Fruit fly (Drosophila melanogaster): ENCODE measurements around the gene Wnt4.

Wnt4 gene

DNA sequence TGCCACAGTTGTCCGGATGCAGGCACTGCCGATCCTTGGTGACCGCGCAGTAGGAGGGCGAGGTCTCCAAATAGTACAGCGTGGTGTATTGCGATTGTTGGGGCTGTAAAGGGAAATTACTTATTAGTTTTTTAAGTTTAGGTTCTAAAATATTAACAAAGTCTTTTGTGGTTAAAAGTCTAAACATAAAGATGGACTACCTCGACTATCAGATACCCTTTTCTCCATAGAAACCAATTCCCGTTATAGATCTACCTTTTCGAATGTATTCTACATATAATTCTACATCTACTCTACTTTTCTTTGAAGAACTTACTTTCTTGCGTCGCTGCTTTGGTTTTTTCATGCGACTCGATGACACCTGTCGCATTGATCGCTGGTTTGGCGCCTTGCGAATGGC lies 20.8 kb downstream of the Wnt4 start:
- TF ChIP-seq Hr83 (GFP tag; optimal IDR thresholded peaks at IDR 0.05; ENCODE audit: poor library complexity, severe bottlenecking): no peak
- no peak for TF ChIP-seq psq (GFP tag; optimal IDR thresholded peaks at IDR 0.05)
- TF ChIP-seq CG32264 (GFP tag; optimal IDR thresholded peaks at IDR 0.05): no peak

DNA sequence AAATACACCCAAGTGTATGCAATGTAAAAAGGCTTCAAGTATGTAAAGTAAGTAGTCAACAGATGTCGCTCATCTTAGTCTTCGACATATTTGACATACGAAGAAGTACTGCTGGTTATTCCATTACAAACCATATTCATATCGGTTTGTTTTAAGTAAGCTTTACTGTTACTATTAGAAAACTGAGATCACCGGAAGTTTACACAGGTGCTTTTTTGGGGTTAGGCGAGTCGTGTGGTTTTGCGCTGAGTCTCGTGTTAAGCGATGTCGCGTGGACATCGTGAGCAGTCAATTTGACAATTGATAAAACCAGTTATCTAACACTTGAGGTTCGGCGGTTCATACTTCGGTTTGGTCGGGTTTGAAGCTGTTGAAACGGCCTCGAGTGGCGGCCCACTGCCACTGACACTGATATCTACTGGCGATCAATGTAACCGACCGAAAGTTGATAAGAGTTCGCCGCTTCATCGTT lies 22.2 kb downstream of the Wnt4 start:
- no peak for TF ChIP-seq brk (GFP tag; optimal IDR thresholded peaks at IDR 0.05)
- TF ChIP-seq Abd-B (GFP tag; optimal IDR thresholded peaks at IDR 0.05): no peak
- no peak for TF ChIP-seq Hr83 (GFP tag; optimal IDR thresholded peaks at IDR 0.05; ENCODE audit: poor library complexity, severe bottlenecking)
- TF ChIP-seq HLH106 (tag; optimal IDR thresholded peaks at IDR 0.05): no peak
- no peak for TF ChIP-seq pan (optimal IDR thresholded peaks at IDR 0.05)

DNA sequence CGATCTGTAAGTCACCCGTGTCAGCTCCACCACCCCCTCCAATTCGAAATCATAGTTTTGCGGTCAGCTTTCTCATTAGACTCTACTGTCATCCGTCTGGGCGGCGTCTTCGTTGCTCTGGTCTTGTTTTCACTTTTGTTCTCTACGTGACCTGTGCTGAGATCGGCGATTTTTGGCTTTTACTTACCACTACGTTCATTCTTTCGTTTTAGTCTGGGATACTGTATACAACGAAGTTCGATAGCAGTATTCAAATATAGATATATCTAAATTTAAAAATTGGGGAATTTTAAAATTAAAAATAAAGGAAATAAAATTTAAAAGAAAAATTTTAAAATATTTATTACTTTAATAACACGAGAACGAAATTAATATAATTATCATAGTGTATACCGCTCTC lies 24.1 kb downstream of the Wnt4 start, which contains the start of gene CG13786:
Gene CG13786 (minus strand): TSS at position 101 of the 400 bp plus-strand sequence.
- TF ChIP-seq CrebA (GFP tag; optimal IDR thresholded peaks at IDR 0.05; ENCODE audit: borderline replicate concordance) (no peak), dl (GFP tag; optimal IDR thresholded peaks at IDR 0.05; ENCODE audit: insufficient read depth in 1 of 2, partially characterized antibody in 2 of 2) (no peak), Dif (GFP tag; optimal IDR thresholded peaks at IDR 0.05; ENCODE audit: partially characterized antibody) (no peak), sage (GFP tag; optimal IDR thresholded peaks at IDR 0.05) (no peak), Jra (GFP tag; optimal IDR thresholded peaks at IDR 0.05) (no peak), psq (GFP tag; optimal IDR thresholded peaks at IDR 0.05) (no peak), sv (GFP tag; optimal IDR thresholded peaks at IDR 0.05) (no peak), br (GFP tag; optimal IDR thresholded peaks at IDR 0.05) (no peak), jim (GFP tag; optimal IDR thresholded peaks at IDR 0.05) (no peak), GATAd (GFP tag; optimal IDR thresholded peaks at IDR 0.05) (no peak), OdsH (GFP tag; optimal IDR thresholded peaks at IDR 0.05) (no peak), CG32264 (GFP tag; optimal IDR thresholded peaks at IDR 0.05) (no peak), Hr78 (GFP tag; optimal IDR thresholded peaks at IDR 0.05) (no peak), Hnf4 (GFP tag; optimal IDR thresholded peaks at IDR 0.05) (no peak)

- no peak for TF ChIP-seq psq (GFP tag; optimal IDR thresholded peaks at IDR 0.05)
- TF ChIP-seq Mio (GFP tag; optimal IDR thresholded peaks at IDR 0.05): no peak
- TF ChIP-seq Dif (GFP tag; optimal IDR thresholded peaks at IDR 0.05; ENCODE audit: partially characterized antibody): peak; percentile 45
- TF ChIP-seq Vsx2 (GFP tag; optimal IDR thresholded peaks at IDR 0.05; ENCODE audit: partially characterized antibody): peak; percentile 13
- peak in 1 of 2 experiments; percentile 23 for TF ChIP-seq dl (GFP tag; optimal IDR thresholded peaks at IDR 0.05; ENCODE audit: insufficient read depth in 1 of 2, partially characterized antibody in 2 of 2)
- TF ChIP-seq sage (GFP tag; optimal IDR thresholded peaks at IDR 0.05): no peak
- no peak for TF ChIP-seq rgr (GFP tag; optimal IDR thresholded peaks at IDR 0.05)
Observed at dm6 chr2L:7249293-7249819, 27.6 kb downstream of the Wnt4 start, which contains the start of gene Ndae1. Gene Ndae1 (minus strand): TSS chr2L:7249343.

DNA sequence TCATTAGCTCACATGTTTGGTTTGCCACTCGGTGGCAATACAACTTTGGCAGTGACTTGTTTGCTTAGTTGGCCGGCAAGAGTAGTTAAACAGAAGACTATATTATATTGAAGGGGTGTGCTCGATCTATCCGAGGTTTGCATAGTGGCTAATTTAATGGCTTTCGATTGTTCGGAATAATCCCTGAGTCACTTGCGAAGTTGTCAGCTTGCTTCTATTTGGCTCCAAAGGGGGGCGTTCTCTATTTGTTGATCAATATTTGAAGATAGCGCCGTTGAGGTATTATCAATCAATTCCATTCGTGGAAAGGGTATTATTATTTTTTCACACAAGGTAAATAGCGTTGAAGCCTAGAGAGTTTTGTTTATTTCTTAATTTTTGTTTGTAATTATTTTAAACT lies 28.9 kb downstream of the Wnt4 start:
- TF ChIP-seq Vsx2 (GFP tag; optimal IDR thresholded peaks at IDR 0.05; ENCODE audit: partially characterized antibody) (no peak), CrebA (GFP tag; optimal IDR thresholded peaks at IDR 0.05; ENCODE audit: borderline replicate concordance) (no peak), sage (GFP tag; optimal IDR thresholded peaks at IDR 0.05) (no peak), Jra (GFP tag; optimal IDR thresholded peaks at IDR 0.05) (no peak), dmrt93B (GFP tag; optimal IDR thresholded peaks at IDR 0.05) (no peak), Mio (GFP tag; optimal IDR thresholded peaks at IDR 0.05) (no peak), CG9705 (GFP tag; optimal IDR thresholded peaks at IDR 0.05) (no peak), fru (GFP tag; optimal IDR thresholded peaks at IDR 0.05) (no peak)

dm6 chr2L:7242240-7242793 lies 34.7 kb downstream of the Wnt4 start:
- TF ChIP-seq Hnf4 (GFP tag; optimal IDR thresholded peaks at IDR 0.05) (no peak), dl (GFP tag; optimal IDR thresholded peaks at IDR 0.05; ENCODE audit: insufficient read depth in 1 of 2, partially characterized antibody in 2 of 2) (no peak), fru (GFP tag; optimal IDR thresholded peaks at IDR 0.05) (peak; percentile 3), Jra (GFP tag; optimal IDR thresholded peaks at IDR 0.05) (no peak), psq (GFP tag; optimal IDR thresholded peaks at IDR 0.05) (no peak), h (GFP tag; optimal IDR thresholded peaks at IDR 0.05) (peak; percentile 46)
